Fruit fly (Drosophila melanogaster) whole organism, embryonic: ENCODE measurements around the gene Rsph1.

Experiments used
- Atf6 ChIP-seq: fragments of 200-800 bp; sonication (Bioruptor generic); IDR thresholded peaks from 2 replicates; pipeline ENCODE4 v1.3.6; 2022; ENCODE audit warnings: missing biosample characterization, missing genetic modification characterization
- Blimp-1 ChIP-seq: fragments of 200-800 bp; sonication (Bioruptor generic); optimal IDR thresholded peaks from 3 replicates; lab custom pipeline; 2018; ENCODE audit warnings: missing biosample characterization, missing genetic modification characterization, mild to moderate bottlenecking, moderate library complexity, missing genetic modification reagents
- C15 ChIP-seq: fragments of 200-800 bp; sonication (Bioruptor generic); IDR thresholded peaks from 3 replicates; pipeline ENCODE4 v1.3.6; 2022; ENCODE audit warnings: missing biosample characterization, missing genetic modification characterization
- CG10209 ChIP-seq: fragments of 200-800 bp; sonication (Bioruptor generic); optimal IDR thresholded peaks from 3 replicates; lab custom pipeline; 2017; ENCODE audit warnings: missing biosample characterization, mild to moderate bottlenecking, missing genetic modification characterization, missing genetic modification reagents
- CG11560 ChIP-seq: fragments of 200-800 bp; sonication (Bioruptor generic); IDR thresholded peaks from 3 replicates; pipeline ENCODE4 v1.3.6; 2022; ENCODE audit warnings: missing biosample characterization, missing genetic modification characterization
- CG12104 ChIP-seq: fragments of 200-800 bp; sonication (Bioruptor generic); optimal IDR thresholded peaks from 3 replicates; lab custom pipeline; 2016; ENCODE audit warnings: missing biosample characterization, missing genetic modification characterization
- CG1233 ChIP-seq: fragments of 200-800 bp; sonication (Bioruptor generic); optimal IDR thresholded peaks from 4 replicates; lab custom pipeline; 2018; ENCODE audit warnings: missing biosample characterization, mild to moderate bottlenecking, missing genetic modification characterization
- CG14014 ChIP-seq: fragments of 200-800 bp; sonication (Bioruptor generic); IDR thresholded peaks from 2 replicates; pipeline ENCODE4 v1.3.6; 2022; ENCODE audit warnings: missing biosample characterization, missing genetic modification characterization
- CG14050 ChIP-seq: fragments of 200-800 bp; sonication (Bioruptor generic); IDR thresholded peaks from 3 replicates; pipeline ENCODE4 v1.3.6; 2022; ENCODE audit warnings: missing biosample characterization, missing genetic modification characterization
- CG16779 ChIP-seq: fragments of 200-800 bp; sonication (Bioruptor generic); IDR thresholded peaks from 2 replicates; pipeline ENCODE4 v1.3.6; 2022; ENCODE audit warnings: missing biosample characterization, missing genetic modification characterization
- CG17361 ChIP-seq: fragments of 200-800 bp; sonication (Bioruptor generic); IDR thresholded peaks from 3 replicates; pipeline ENCODE4 v1.3.6; 2022; ENCODE audit warnings: missing biosample characterization, missing genetic modification characterization
- CG17829 ChIP-seq: fragments of 200-800 bp; optimal IDR thresholded peaks from 2 replicates; lab custom pipeline; 2019; ENCODE audit warnings: missing biosample characterization, mild to moderate bottlenecking, missing genetic modification characterization, moderate library complexity
- CG17912 ChIP-seq: fragments of 200-800 bp; sonication (Bioruptor generic); optimal IDR thresholded peaks from 2 replicates; lab custom pipeline; 2018; ENCODE audit warnings: missing biosample characterization, mild to moderate bottlenecking, missing genetic modification characterization
- CG2129 ChIP-seq: fragments of 200-800 bp; sonication (Bioruptor generic); IDR thresholded peaks from 2 replicates; pipeline ENCODE4 v1.3.6; 2022; ENCODE audit warnings: missing biosample characterization, missing genetic modification characterization; ENCODE audit not compliant: partially characterized antibody
- CG2678 ChIP-seq: fragments of 200-800 bp; sonication (Bioruptor generic); optimal IDR thresholded peaks from 3 replicates; lab custom pipeline; 2019; ENCODE audit warnings: missing biosample characterization, mild to moderate bottlenecking, missing genetic modification characterization, moderate library complexity
- CG32772 ChIP-seq: fragments of 200-800 bp; sonication (Bioruptor generic); IDR thresholded peaks from 2 replicates; pipeline ENCODE4 v1.3.6; 2022; ENCODE audit warnings: missing biosample characterization, missing genetic modification characterization
- CG4404 ChIP-seq: fragments of 200-800 bp; sonication (Bioruptor generic); IDR thresholded peaks from 2 replicates; pipeline ENCODE4 v1.3.6; 2022; ENCODE audit warnings: missing biosample characterization, missing genetic modification characterization
- CG4820 ChIP-seq: fragments of 200-800 bp; sonication (Bioruptor generic); optimal IDR thresholded peaks from 3 replicates; lab custom pipeline; 2016; ENCODE audit warnings: missing biosample characterization, missing genetic modification characterization
- CG4854 ChIP-seq: fragments of 200-800 bp; sonication (Bioruptor generic); optimal IDR thresholded peaks from 2 replicates; lab custom pipeline; 2016; ENCODE audit warnings: missing biosample characterization, missing genetic modification characterization, inconsistent platforms
- CG5245 ChIP-seq: fragments of 200-800 bp; sonication (Bioruptor generic); optimal IDR thresholded peaks from 3 replicates; lab custom pipeline; 2016; ENCODE audit warnings: missing biosample characterization, missing genetic modification characterization
- CG7271 ChIP-seq: fragments of 200-800 bp; sonication (Bioruptor generic); optimal IDR thresholded peaks from 2 replicates; lab custom pipeline; 2018; ENCODE audit warnings: missing biosample characterization, mild to moderate bottlenecking, missing genetic modification characterization, moderate library complexity
- CG7357 ChIP-seq: fragments of 200-800 bp; sonication (Bioruptor generic); IDR thresholded peaks from 3 replicates; pipeline ENCODE4 v1.3.6; 2022; ENCODE audit warnings: missing biosample characterization, missing genetic modification characterization
- CG7745 ChIP-seq: fragments of 200-800 bp; sonication (Bioruptor generic); optimal IDR thresholded peaks from 2 replicates; lab custom pipeline; 2018; ENCODE audit warnings: missing biosample characterization, mild to moderate bottlenecking, missing genetic modification characterization, moderate library complexity
- CG7987 ChIP-seq: fragments of 200-800 bp; sonication (Bioruptor generic); optimal IDR thresholded peaks from 2 replicates; lab custom pipeline; 2018; ENCODE audit warnings: missing biosample characterization, mild to moderate bottlenecking, missing genetic modification characterization, moderate library complexity
- CG8359 ChIP-seq: fragments of 200-800 bp; sonication (Bioruptor generic); optimal IDR thresholded peaks from 2 replicates; lab custom pipeline; 2017; ENCODE audit warnings: missing biosample characterization, mild to moderate bottlenecking, missing genetic modification characterization, borderline replicate concordance
- CG9609 ChIP-seq: fragments of 200-800 bp; sonication (Bioruptor generic); optimal IDR thresholded peaks from 3 replicates; lab custom pipeline; 2016; ENCODE audit warnings: missing biosample characterization, missing genetic modification characterization
- CG9932 ChIP-seq: fragments of 200-800 bp; sonication (Bioruptor generic); IDR thresholded peaks from 2 replicates; pipeline ENCODE4 v1.3.6; 2022; ENCODE audit warnings: missing biosample characterization, missing genetic modification characterization
- D19A ChIP-seq: fragments of 200-800 bp; optimal IDR thresholded peaks from 3 replicates; lab custom pipeline; 2019; ENCODE audit warnings: missing biosample characterization, mild to moderate bottlenecking, missing genetic modification characterization, moderate library complexity
- Dad ChIP-seq: fragments of 200-800 bp; sonication (Bioruptor generic); optimal IDR thresholded peaks from 3 replicates; lab custom pipeline; 2016; ENCODE audit warnings: missing biosample characterization, missing genetic modification characterization
- Fer1 ChIP-seq: fragments of 200-800 bp; sonication (Bioruptor generic); optimal IDR thresholded peaks from 2 replicates; lab custom pipeline; 2017; ENCODE audit warnings: missing biosample characterization, mild to moderate bottlenecking, missing genetic modification characterization
- Jarid2 ChIP-seq: fragments of 200-800 bp; sonication (Bioruptor generic); optimal IDR thresholded peaks from 3 replicates; lab custom pipeline; 2017; ENCODE audit warnings: mild to moderate bottlenecking, missing biosample characterization, missing genetic modification reagents, missing genetic modification characterization
- Lhr ChIP-seq: fragments of 200-800 bp; sonication (Bioruptor generic); optimal IDR thresholded peaks from 3 replicates; lab custom pipeline; 2017; ENCODE audit warnings: mild to moderate bottlenecking, missing biosample characterization, missing genetic modification reagents, missing genetic modification characterization
- Myb ChIP-seq: fragments of 200-800 bp; sonication (Bioruptor generic); optimal IDR thresholded peaks from 2 replicates; lab custom pipeline; 2016; ENCODE audit warnings: missing biosample characterization, missing genetic modification characterization
- Sin3A ChIP-seq: fragments of >200 bp; optimal IDR thresholded peaks from 2 replicates; lab custom pipeline; 2018
- Sox102F ChIP-seq: fragments of 200-800 bp; sonication (Bioruptor generic); optimal IDR thresholded peaks from 2 replicates; lab custom pipeline; 2018; ENCODE audit warnings: missing biosample characterization, mild to moderate bottlenecking, missing genetic modification characterization, moderate library complexity
- ab ChIP-seq: fragments of 200-800 bp; sonication (Bioruptor generic); optimal IDR thresholded peaks from 2 replicates; lab custom pipeline; 2016; ENCODE audit warnings: missing biosample characterization, missing genetic modification characterization
- br ChIP-seq: fragments of >200 bp; optimal IDR thresholded peaks from 2 replicates; lab custom pipeline; 2017
- chinmo ChIP-seq: fragments of 200-800 bp; sonication (Bioruptor generic); IDR thresholded peaks from 4 replicates; pipeline ENCODE4 v1.3.6; 2022; ENCODE audit warnings: missing biosample characterization, missing genetic modification characterization; ENCODE audit not compliant: partially characterized antibody
- crol ChIP-seq: fragments of 200-800 bp; sonication (Bioruptor generic); IDR thresholded peaks from 2 replicates; pipeline ENCODE4 v1.3.6; 2022; ENCODE audit warnings: missing biosample characterization, missing genetic modification characterization
- danr ChIP-seq: fragments of 200-800 bp; sonication (Bioruptor generic); IDR thresholded peaks from 2 replicates; pipeline ENCODE4 v1.3.6; 2022; ENCODE audit warnings: missing biosample characterization, missing genetic modification characterization
- exex ChIP-seq: fragments of 200-800 bp; sonication (Bioruptor generic); optimal IDR thresholded peaks from 4 replicates; lab custom pipeline; 2018; ENCODE audit warnings: missing biosample characterization, mild to moderate bottlenecking, missing genetic modification characterization, moderate library complexity
- eyg ChIP-seq: fragments of 200-800 bp; sonication (Bioruptor generic); optimal IDR thresholded peaks from 3 replicates; lab custom pipeline; 2016; ENCODE audit warnings: missing biosample characterization, missing genetic modification characterization
- fd96Cb ChIP-seq: fragments of 200-800 bp; sonication (Bioruptor generic); optimal IDR thresholded peaks from 2 replicates; lab custom pipeline; 2018; ENCODE audit warnings: missing biosample characterization, mild to moderate bottlenecking, missing genetic modification characterization, moderate library complexity
- grn ChIP-seq: fragments of 200-800 bp; sonication (Bioruptor generic); optimal IDR thresholded peaks from 3 replicates; lab custom pipeline; 2017; ENCODE audit warnings: missing biosample characterization, missing genetic modification characterization
- gt ChIP-seq: fragments of 200-800 bp; sonication (Bioruptor generic); IDR thresholded peaks from 2 replicates; pipeline ENCODE4 v1.3.6; 2022; ENCODE audit warnings: missing biosample characterization, missing genetic modification characterization
- inv ChIP-seq: fragments of 200-800 bp; sonication (Bioruptor generic); IDR thresholded peaks from 2 replicates; pipeline ENCODE4 v1.3.6; 2022; ENCODE audit warnings: missing biosample characterization, missing genetic modification characterization; ENCODE audit not compliant: partially characterized antibody
- kni ChIP-seq: fragments of 200-800 bp; sonication (Bioruptor generic); optimal IDR thresholded peaks from 3 replicates; lab custom pipeline; 2017; ENCODE audit warnings: mild to moderate bottlenecking, missing biosample characterization, missing genetic modification reagents, missing genetic modification characterization
- lmd ChIP-seq: fragments of 200-800 bp; sonication (Bioruptor generic); IDR thresholded peaks from 2 replicates; pipeline ENCODE4 v1.3.6; 2022; ENCODE audit warnings: missing biosample characterization, missing genetic modification characterization
- maf-S ChIP-seq: fragments of 200-800 bp; sonication (Bioruptor generic); optimal IDR thresholded peaks from 2 replicates; lab custom pipeline; 2016; ENCODE audit warnings: missing biosample characterization, missing genetic modification characterization
- nerfin-1 ChIP-seq: fragments of 200-800 bp; sonication (Bioruptor generic); optimal IDR thresholded peaks from 3 replicates; lab custom pipeline; 2019; ENCODE audit warnings: missing biosample characterization, mild to moderate bottlenecking, missing genetic modification characterization, moderate library complexity
- p53 ChIP-seq: fragments of 200-800 bp; sonication (Bioruptor generic); optimal IDR thresholded peaks from 2 replicates; lab custom pipeline; 2016; ENCODE audit warnings: missing biosample characterization, missing genetic modification characterization
- sisA ChIP-seq: fragments of 200-800 bp; sonication (Bioruptor generic); IDR thresholded peaks from 2 replicates; pipeline ENCODE4 v1.3.6; 2022; ENCODE audit warnings: missing biosample characterization, missing genetic modification characterization

Gene Rsph1

DNA sequence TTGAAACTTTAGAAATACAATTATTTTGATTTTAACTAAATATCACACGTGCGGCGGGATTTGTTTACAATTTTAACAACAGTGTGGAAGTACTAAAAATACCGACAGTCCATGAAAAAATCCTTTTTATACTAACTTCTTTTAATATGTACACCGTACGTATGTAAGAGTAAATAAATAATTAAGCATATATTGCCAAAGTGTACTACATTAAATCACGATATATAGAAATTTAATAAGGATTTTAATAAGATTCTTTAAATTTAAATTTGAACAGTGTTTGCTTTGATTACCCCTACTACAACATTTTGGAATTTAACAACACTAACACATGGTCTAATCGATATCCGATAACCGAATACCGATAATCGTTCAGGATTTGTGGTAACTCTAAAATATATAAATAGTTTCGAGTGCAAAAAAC lies 39.0 kb downstream of the Rsph1 start, which contains the start of the genes Ski6 and CG16812:
TSS of gene Ski6 (minus strand) at position 205 of the 424 bp plus-strand sequence.
TSS of gene CG16812 (plus strand) at position 363 of the 424 bp plus-strand sequence.
- TF ChIP-seq CG9609 (GFP tag; lab: Kevin White, UChicago): no peak
- no peak for TF ChIP-seq CG8359 (GFP tag; lab: Kevin White, UChicago)
- TF ChIP-seq CG2678 (tag; lab: Kevin White, UChicago): no peak
- no peak for TF ChIP-seq eyg (GFP tag; lab: Kevin White, UChicago)
- no peak for TF ChIP-seq exex (tag; lab: Kevin White, UChicago)
- TF ChIP-seq CG7745 (tag; lab: Kevin White, UChicago): no peak
- TF ChIP-seq chinmo (GFP tag; lab: Robert Waterston, UW): no peak
- peak; percentile 25 for TF ChIP-seq CG5245 (GFP tag; lab: Kevin White, UChicago)
- no peak for TF ChIP-seq CG2129
- TF ChIP-seq Blimp-1 (GFP tag; lab: Kevin White, UChicago): no peak
- no peak for TF ChIP-seq C15 (GFP tag; lab: Robert Waterston, UW)
- TF ChIP-seq maf-S (GFP tag; lab: Kevin White, UChicago): no peak
- TF ChIP-seq CG14014 (GFP tag; lab: Robert Waterston, UW): peak; percentile 53; the same call in 1 of the 2 replicates
- no peak for TF ChIP-seq Dad (GFP tag; lab: Kevin White, UChicago)
- peak; percentile 37 for TF ChIP-seq CG10209 (GFP tag; lab: Kevin White, UChicago)
- no peak for TF ChIP-seq p53
- no peak for TF ChIP-seq CG11560
- TF ChIP-seq CG14050 (GFP tag; lab: Robert Waterston, UW): peak; percentile 42; the same call in 2 of the 3 replicates
- no peak for TF ChIP-seq CG17912 (GFP tag; lab: Kevin White, UChicago)
- no peak for TF ChIP-seq CG7987 (GFP tag; lab: Kevin White, UChicago)
- no peak for TF ChIP-seq grn (GFP tag; lab: Kevin White, UChicago)
- no peak for TF ChIP-seq Lhr (GFP tag; lab: Kevin White, UChicago)
- peak; percentile 16; the same call in 1 of the 2 replicates for TF ChIP-seq danr (GFP tag; lab: Robert Waterston, UW)
- TF ChIP-seq CG4404 (GFP tag; lab: Robert Waterston, UW): peak; percentile 40; the same call in 1 of the 2 replicates
- TF ChIP-seq kni (GFP tag; lab: Kevin White, UChicago): no peak
- TF ChIP-seq sisA: 0 out of 2 replicates have a peak, but pooled peaks have one; percentile 16
- peak; percentile 53 for TF ChIP-seq CG4820 (GFP tag; lab: Kevin White, UChicago)
- TF ChIP-seq CG1233 (GFP tag; lab: Kevin White, UChicago): peak; percentile 25
- no peak for TF ChIP-seq Fer1
- no peak for TF ChIP-seq Myb
- TF ChIP-seq crol: no peak
- peak; percentile 84 for TF ChIP-seq CG17361 (GFP tag; lab: Robert Waterston, UW)
- peak; percentile 61 for TF ChIP-seq fd96Cb
- TF ChIP-seq Sox102F (GFP tag; lab: Kevin White, UChicago): peak; percentile 81
- peak; percentile 34 for TF ChIP-seq CG12104
- peak; percentile 49 for TF ChIP-seq CG7271 (tag; lab: Kevin White, UChicago)
- TF ChIP-seq Sin3A (lab: Kevin White, UChicago): no peak
- TF ChIP-seq CG16779 (GFP tag; lab: Robert Waterston, UW): peak; percentile 23; the same call in 1 of the 2 replicates
- TF ChIP-seq CG32772 (GFP tag; lab: Robert Waterston, UW): peak; percentile 56
- no peak for TF ChIP-seq inv
- TF ChIP-seq lmd (GFP tag; lab: Robert Waterston, UW): no peak
- TF ChIP-seq CG9932 (GFP tag; lab: Robert Waterston, UW): peak; percentile 78
- peak; percentile 82 for TF ChIP-seq nerfin-1 (tag; lab: Kevin White, UChicago)
- TF ChIP-seq D19A (tag; lab: Kevin White, UChicago): no peak
- TF ChIP-seq br: no peak
- TF ChIP-seq Atf6 (GFP tag; lab: Robert Waterston, UW): peak; percentile 66
- TF ChIP-seq CG7357 (GFP tag; lab: Robert Waterston, UW): no peak
- TF ChIP-seq Jarid2 (GFP tag; lab: Kevin White, UChicago): no peak
- no peak for TF ChIP-seq ab
- no peak for TF ChIP-seq gt (GFP tag; lab: Robert Waterston, UW)
- TF ChIP-seq CG4854 (GFP tag; lab: Kevin White, UChicago): no peak
- TF ChIP-seq CG17829 (tag; lab: Kevin White, UChicago): peak; percentile 87
